Worm (Caenorhabditis elegans) whole organism, L4 larva: Measurements from ENCODE around the gene tmem-135.

ENCODE experiments used
- F10B5.3 ChIP-seq: sonication (generic microtip); optimal IDR thresholded peaks from 2 replicates; lab custom pipeline; 2016; ENCODE audit warnings: mild to moderate bottlenecking, missing genetic modification characterization, missing compliant biosample characterization
- F37D6.2 ChIP-seq: sonication (generic microtip); optimal IDR thresholded peaks from 2 replicates; lab custom pipeline; 2016; ENCODE audit warnings: mild to moderate bottlenecking, missing genetic modification characterization, missing compliant biosample characterization
- Y105C5A.15 ChIP-seq: fragments of 200-800 bp; sonication (Bioruptor generic); IDR thresholded peaks from 2 replicates; pipeline ENCODE4 v1.3.6; 2022; ENCODE audit warnings: missing genetic modification characterization, missing compliant biosample characterization
- Y75B8A.6 ChIP-seq: fragments of 200-800 bp; sonication (Bioruptor generic); IDR thresholded peaks from 2 replicates; pipeline ENCODE4 v1.3.6; 2022; ENCODE audit warnings: missing genetic modification reagents, missing genetic modification characterization, missing compliant biosample characterization
- aha-1 ChIP-seq: fragments of 150-350 bp; peaks from one replicate; lab custom pipeline; 2014; ENCODE audit warnings: missing biosample characterization, missing genetic modification characterization
- ama-1 ChIP-seq: fragments of 150-350 bp; optimal IDR thresholded peaks from 2 replicates; lab custom pipeline; 2014; ENCODE audit warnings: inconsistent platforms, mixed read lengths
- ceh-20 ChIP-seq: fragments of 200-800 bp; sonication (Bioruptor generic); IDR thresholded peaks from 2 replicates; pipeline ENCODE4 v1.3.6; 2022; ENCODE audit warnings: missing genetic modification reagents, missing genetic modification characterization, missing compliant biosample characterization
- ceh-28 ChIP-seq: fragments of 150-350 bp; optimal IDR thresholded peaks from 2 replicates; lab custom pipeline; 2014; ENCODE audit warnings: missing biosample characterization, missing genetic modification reagents, missing genetic modification characterization
- ceh-32 ChIP-seq: sonication (generic microtip); optimal IDR thresholded peaks from 2 replicates; lab custom pipeline; 2016; ENCODE audit warnings: mild to moderate bottlenecking, missing genetic modification characterization, missing compliant biosample characterization; ENCODE audit not compliant: poor library complexity
- ceh-44 ChIP-seq: fragments of 200-800 bp; sonication (Bioruptor generic); IDR thresholded peaks from 2 replicates; pipeline ENCODE4 v1.3.6; 2022; ENCODE audit warnings: missing genetic modification reagents, missing genetic modification characterization, missing compliant biosample characterization
- ceh-62 ChIP-seq: sonication (generic microtip); optimal IDR thresholded peaks from 2 replicates; lab custom pipeline; 2017; ENCODE audit warnings: missing biosample characterization, missing genetic modification characterization
- ces-1 ChIP-seq: fragments of 150-350 bp; sonication (generic microtip); optimal IDR thresholded peaks from 4 replicates; lab custom pipeline; 2014; ENCODE audit warnings: missing biosample characterization, missing genetic modification reagents, missing genetic modification characterization
- ctbp-1 ChIP-seq: fragments of 200-800 bp; sonication (Bioruptor generic); IDR thresholded peaks from 2 replicates; pipeline ENCODE4 v1.3.6; 2022; ENCODE audit warnings: missing genetic modification reagents, missing genetic modification characterization, missing compliant biosample characterization
- daf-12 ChIP-seq: fragments of 150-350 bp; optimal IDR thresholded peaks from 2 replicates; lab custom pipeline; 2014; ENCODE audit warnings: missing biosample characterization, missing genetic modification reagents, missing genetic modification characterization
- daf-8 ChIP-seq: fragments of 200-800 bp; sonication (Bioruptor generic); IDR thresholded peaks from 2 replicates; pipeline ENCODE4 v1.3.6; 2022; ENCODE audit warnings: missing genetic modification characterization, missing compliant biosample characterization
- dmd-6 ChIP-seq: fragments of 200-800 bp; sonication (Bioruptor generic); IDR thresholded peaks from 2 replicates; pipeline ENCODE4 v1.3.6; 2022; ENCODE audit warnings: missing genetic modification reagents, missing genetic modification characterization, missing compliant biosample characterization
- dmd-8 ChIP-seq: fragments of 200-800 bp; sonication (Bioruptor generic); IDR thresholded peaks from 2 replicates; pipeline ENCODE4 v1.3.6; 2022; ENCODE audit warnings: missing genetic modification characterization, missing compliant biosample characterization
- dmd-9 ChIP-seq: fragments of 200-800 bp; sonication (Bioruptor generic); IDR thresholded peaks from 2 replicates; pipeline ENCODE4 v1.3.6; 2022; ENCODE audit warnings: missing genetic modification reagents, missing genetic modification characterization, missing compliant biosample characterization
- egl-43 ChIP-seq: fragments of 200-800 bp; sonication (Bioruptor generic); IDR thresholded peaks from 2 replicates; pipeline ENCODE4 v1.3.6; 2022; ENCODE audit warnings: missing genetic modification reagents, missing genetic modification characterization, missing compliant biosample characterization
- fkh-10 ChIP-seq: fragments of 150-350 bp; optimal IDR thresholded peaks from 2 replicates; lab custom pipeline; 2014; ENCODE audit warnings: missing biosample characterization, missing genetic modification reagents, missing genetic modification characterization
- fos-1 ChIP-seq: fragments of 150-350 bp; optimal IDR thresholded peaks from 2 replicates; lab custom pipeline; 2014; ENCODE audit warnings: missing biosample characterization, missing genetic modification characterization
- hlh-11 ChIP-seq: fragments of 200-800 bp; sonication (Bioruptor generic); optimal IDR thresholded peaks from 2 replicates; lab custom pipeline; 2018; ENCODE audit warnings: mild to moderate bottlenecking, missing genetic modification characterization, missing compliant biosample characterization
- hlh-30 ChIP-seq: sonication (generic microtip); optimal IDR thresholded peaks from 2 replicates; lab custom pipeline; 2017; ENCODE audit warnings: antibody characterized with exemption, mild to moderate bottlenecking, missing genetic modification characterization, missing compliant biosample characterization; ENCODE audit not compliant: insufficient read depth
- hmg-1.1 ChIP-seq: fragments of 200-800 bp; sonication (Bioruptor generic); IDR thresholded peaks from 2 replicates; pipeline ENCODE4 v1.3.6; 2022; ENCODE audit warnings: missing genetic modification reagents, missing genetic modification characterization, missing compliant biosample characterization
- lim-7 ChIP-seq: fragments of 200-800 bp; sonication (Bioruptor generic); IDR thresholded peaks from 2 replicates; pipeline ENCODE4 v1.3.6; 2022; ENCODE audit warnings: missing genetic modification characterization, missing compliant biosample characterization
- lin-1 ChIP-seq: fragments of 200-800 bp; sonication (Bioruptor generic); IDR thresholded peaks from 2 replicates; pipeline ENCODE4 v1.3.6; 2022; ENCODE audit warnings: missing genetic modification reagents, missing genetic modification characterization, missing compliant biosample characterization
- lin-15B ChIP-seq: fragments of 150-350 bp; sonication (generic microtip); optimal IDR thresholded peaks from 3 replicates; lab custom pipeline; 2014; ENCODE audit warnings: missing biosample characterization, missing genetic modification characterization
- lsy-2 ChIP-seq, 2 experiments: fragments of 150-350 bp in 1 of 2; sonication (generic microtip) in 1 of 2; optimal IDR thresholded peaks; 2 replicates each; lab custom pipeline; 2014 to 2017; ENCODE audit warnings: missing biosample characterization in 2 of 2, missing genetic modification characterization in 2 of 2
- madf-5 ChIP-seq, 2 experiments: fragments of 200-800 bp; sonication (Bioruptor generic); IDR thresholded peaks; 2 replicates each; pipeline ENCODE4 v1.3.6; 2022; ENCODE audit warnings: missing compliant biosample characterization in 2 of 2, missing genetic modification characterization in 2 of 2
- mxl-3 ChIP-seq: fragments of 200-800 bp; sonication (Bioruptor generic); optimal IDR thresholded peaks from 2 replicates; lab custom pipeline; 2018; ENCODE audit warnings: mild to moderate bottlenecking, missing genetic modification characterization, missing compliant biosample characterization
- nhr-10 ChIP-seq: fragments of 150-350 bp; optimal IDR thresholded peaks from 2 replicates; lab custom pipeline; 2014; ENCODE audit warnings: missing biosample characterization, missing genetic modification characterization
- nhr-102 ChIP-seq: sonication (generic microtip); optimal IDR thresholded peaks from 2 replicates; lab custom pipeline; 2016; ENCODE audit warnings: mild to moderate bottlenecking, missing genetic modification characterization, moderate library complexity, missing compliant biosample characterization
- nhr-28 ChIP-seq: fragments of 150-350 bp; optimal IDR thresholded peaks from 2 replicates; lab custom pipeline; 2014; ENCODE audit warnings: missing biosample characterization, missing genetic modification characterization
- nhr-77 ChIP-seq: fragments of 150-350 bp; optimal IDR thresholded peaks from 2 replicates; lab custom pipeline; 2014; ENCODE audit warnings: missing biosample characterization, missing genetic modification characterization
- pha-4 ChIP-seq, 2 experiments: fragments of 150-350 bp in 1 of 2; fragments of 200-800 bp in 1 of 2; sonication (Bioruptor generic) in 1 of 2; IDR thresholded peaks in 1 of 2; optimal IDR thresholded peaks in 1 of 2; 2 replicates each; pipeline versions ENCODE4 v1.3.6 to Lab custom; 2014 to 2022; ENCODE audit warnings: missing genetic modification characterization in 2 of 2, missing genetic modification reagents in 2 of 2, missing biosample characterization in 1 of 2, missing compliant biosample characterization in 1 of 2
- php-3 ChIP-seq: fragments of 200-800 bp; sonication (Bioruptor generic); IDR thresholded peaks from 2 replicates; pipeline ENCODE4 v1.3.6; 2022; ENCODE audit warnings: missing genetic modification reagents, missing genetic modification characterization, missing compliant biosample characterization
- rbr-2 ChIP-seq: sonication (generic microtip); optimal IDR thresholded peaks from 2 replicates; lab custom pipeline; 2016; ENCODE audit warnings: missing genotype, missing genetic modification characterization, missing compliant biosample characterization
- snpc-4 ChIP-seq: fragments of 150-350 bp; optimal IDR thresholded peaks from 2 replicates; lab custom pipeline; 2014; ENCODE audit warnings: missing biosample characterization, missing genetic modification characterization
- spr-3 ChIP-seq: fragments of 200-800 bp; sonication (Bioruptor generic); optimal IDR thresholded peaks from 2 replicates; lab custom pipeline; 2018; ENCODE audit warnings: mild to moderate bottlenecking, missing genetic modification characterization, missing compliant biosample characterization
- unc-62 ChIP-seq, 3 experiments: fragments of 150-350 bp in 1 of 3; sonication (generic microtip); optimal IDR thresholded peaks in 2 of 3; peaks in 1 of 3; 1 replicate in 1 of 3; 2 replicates in 2 of 3; lab custom pipeline; 2014 to 2017; ENCODE audit warnings: missing biosample characterization in 3 of 3, missing genetic modification characterization in 3 of 3, missing genetic modification reagents in 3 of 3, missing genotype in 1 of 3
- vab-7 ChIP-seq: fragments of 200-800 bp; sonication (Bioruptor generic); IDR thresholded peaks from 2 replicates; pipeline ENCODE4 v1.3.6; 2022; ENCODE audit warnings: missing genetic modification reagents, missing genetic modification characterization, missing compliant biosample characterization

The tmem-135 gene

DNA sequence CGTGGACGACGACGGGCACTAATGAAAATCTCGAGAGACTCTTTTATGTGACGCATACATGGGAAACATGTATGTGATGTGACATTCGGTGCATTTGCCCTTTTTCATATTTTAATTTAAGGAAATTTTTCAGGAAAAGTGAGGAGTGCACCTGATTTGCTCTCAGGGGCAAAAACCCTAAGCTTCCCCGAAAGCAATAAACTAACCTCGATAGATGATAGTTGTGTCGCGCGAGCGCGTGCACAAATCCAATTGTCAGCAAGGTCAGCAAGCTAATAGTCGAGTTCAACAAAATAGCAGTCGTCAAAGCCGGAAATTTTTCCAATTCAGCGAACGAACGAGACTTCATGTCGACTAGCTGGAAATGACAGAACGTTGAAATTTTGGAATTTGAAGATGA lies 44.6 kb downstream of the tmem-135 start:
- TF ChIP-seq Y105C5A.15 (GFP tag; lab: Robert Waterston, UW) (no peak), ceh-62 (no peak), ceh-20 (no peak), daf-12 (tag; lab: Kevin White, UChicago) (no peak), ctbp-1 (GFP tag; lab: Robert Waterston, UW) (0 out of 2 replicates have a peak, but pooled peaks have one; percentile 34), mxl-3 (GFP tag; lab: Kevin White, UChicago) (no peak), hlh-11 (no peak), ceh-44 (GFP tag; lab: Robert Waterston, UW) (no peak), nhr-28 (tag; lab: Kevin White, UChicago) (no peak), ceh-32 (no peak), nhr-102 (tag; lab: Kevin White, UChicago) (no peak), madf-5 (GFP tag; IDR thresholded peaks at IDR 0.05; lab: Robert Waterston, UW) (no peak), F10B5.3 (tag; lab: Kevin White, UChicago) (no peak), fkh-10 (GFP tag; lab: Kevin White, UChicago) (peak; percentile 62), daf-8 (no peak), aha-1 (tag; lab: Kevin White, UChicago) (peak; percentile 77), vab-7 (GFP tag; lab: Robert Waterston, UW) (no peak), dmd-9 (GFP tag; lab: Robert Waterston, UW) (no peak), lin-15B (tag; lab: Kevin White, UChicago) (no peak), snpc-4 (tag; lab: Kevin White, UChicago) (no peak), hlh-30 (tag; lab: Kevin White, UChicago) (no peak), pha-4 (GFP tag; IDR thresholded peaks at IDR 0.05; lab: Robert Waterston, UW) (no peak), pha-4 (tag; optimal IDR thresholded peaks at IDR 0.05; lab: Kevin White, UChicago) (no peak), nhr-10 (tag; lab: Kevin White, UChicago) (no peak)
- TF ChIP-seq, all 104 proteins: peak for 3

DNA sequence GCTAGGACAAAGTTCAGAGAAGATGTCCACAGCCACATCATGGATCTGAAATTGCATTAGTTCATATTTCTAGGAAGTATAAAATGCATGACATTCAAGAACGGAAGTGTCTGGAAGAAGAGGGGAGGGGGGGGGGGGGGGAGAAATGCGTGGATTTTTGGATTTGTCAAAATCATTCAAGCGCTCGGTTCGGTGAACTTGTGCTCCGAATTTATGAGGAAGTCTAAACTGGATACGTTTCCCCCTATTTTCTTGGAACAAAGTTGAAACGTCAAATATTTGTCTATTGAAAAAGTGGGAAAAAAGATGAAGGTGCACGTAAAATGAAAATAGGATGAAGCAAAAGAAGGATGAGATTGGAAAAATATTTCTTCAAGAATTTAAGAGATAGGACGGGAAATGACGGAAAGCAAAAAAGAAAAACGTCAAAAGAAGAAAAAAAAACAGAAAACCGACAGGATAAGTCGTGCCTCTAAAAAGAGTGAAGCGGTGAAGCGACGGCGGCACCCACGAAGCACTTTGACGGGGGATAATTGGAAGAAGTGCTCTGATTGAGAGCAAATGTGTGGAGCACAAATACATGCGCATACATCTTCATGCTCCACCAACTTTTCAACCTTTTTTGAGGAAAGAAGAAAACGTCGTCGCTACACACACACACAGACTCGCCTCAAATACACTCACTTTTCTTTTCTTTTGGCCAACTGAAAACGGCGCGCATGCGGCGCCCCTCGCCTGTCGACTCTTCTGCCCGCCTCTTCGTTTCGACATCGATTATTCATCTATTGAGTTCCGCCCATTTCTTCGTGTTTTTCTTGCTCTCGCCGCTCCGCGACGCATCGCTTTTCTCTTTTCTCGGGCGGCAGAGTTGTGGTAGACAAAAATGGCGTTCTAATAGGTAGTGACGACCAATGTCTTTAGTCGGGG lies 47.4 kb downstream of the tmem-135 start, which contains the start of gene F55D10.4:
Gene F55D10.4 (minus strand): TSS at position 51 of the 927 bp plus-strand sequence.
- TF ChIP-seq lim-7 (GFP tag; lab: Robert Waterston, UW) (no peak), dmd-9 (GFP tag; lab: Robert Waterston, UW) (no peak), hlh-30 (tag; lab: Kevin White, UChicago) (no peak), F37D6.2 (tag; lab: Kevin White, UChicago) (peak; percentile 3), nhr-77 (no peak), ctbp-1 (GFP tag; lab: Robert Waterston, UW) (0 out of 2 replicates have a peak, but pooled peaks have one; percentile 40), hmg-1.1 (0 out of 2 replicates have a peak, but pooled peaks have one; percentile 35), lin-1 (GFP tag; lab: Robert Waterston, UW) (no peak), ceh-28 (tag; lab: Kevin White, UChicago) (no peak), ces-1 (GFP tag; lab: Kevin White, UChicago) (peak; percentile 58), unc-62 (GFP tag; optimal IDR thresholded peaks at IDR 0.05 in 1 of 2; lab: Kevin White, UChicago) (peak in 1 of 2 experiments; percentile 12), unc-62 (tag; optimal IDR thresholded peaks at IDR 0.05; lab: Kevin White, UChicago) (no peak), rbr-2 (tag; lab: Kevin White, UChicago) (peak; percentile 28), dmd-6 (GFP tag; lab: Robert Waterston, UW) (no peak), aha-1 (tag; lab: Kevin White, UChicago) (peak; percentile 75), snpc-4 (tag; lab: Kevin White, UChicago) (no peak), lsy-2 (tag; optimal IDR thresholded peaks at IDR 0.05; lab: Kevin White, UChicago) (peak in 1 of 2 experiments; percentile 10), spr-3 (GFP tag; lab: Kevin White, UChicago) (no peak), Y75B8A.6 (GFP tag; lab: Robert Waterston, UW) (no peak), php-3 (no peak), fos-1 (tag; lab: Kevin White, UChicago) (no peak), ceh-20 (no peak), F10B5.3 (tag; lab: Kevin White, UChicago) (no peak), ama-1 (lab: Kevin White, UChicago) (no peak), dmd-8 (GFP tag; lab: Robert Waterston, UW) (no peak), egl-43 (peak; percentile 70; the same call in 1 of the 2 replicates)
